Comparison of ENCODE assay signal across 4 worm cellular contexts in genomic region chrIV:14874926-14875570, ce11.
A peak's percentile ranks its signal among the peaks of the same experiment; 100 is the strongest.
TF ChIP-seq lines count a peak whose summit lies in the region.

No protein-coding gene starts in this region.

TF ChIP-seq in whole organism, L2 larva, 48 proteins besides CTCF, POLR2A, EP300 and RAD21:
- TF ChIP-seq sma-9 (GFP tag; optimal IDR thresholded peaks at IDR 0.05; lab: Kevin White, UChicago) (peak; percentile 68), sma-9 (tag; optimal IDR thresholded peaks at IDR 0.05; lab: Kevin White, UChicago) (no peak), peb-1 (tag; optimal IDR thresholded peaks at IDR 0.05; lab: Kevin White, UChicago) (no peak), sma-3 (GFP tag; optimal IDR thresholded peaks at IDR 0.05; lab: Kevin White, UChicago) (peak; percentile 60), ztf-1 (GFP tag; conservative IDR thresholded peaks at IDR 0.05; lab: Robert Waterston, UW) (no peak), mdl-1 (tag; optimal IDR thresholded peaks at IDR 0.05; lab: Kevin White, UChicago) (no peak), blmp-1 (tag; optimal IDR thresholded peaks at IDR 0.05; lab: Kevin White, UChicago; ENCODE audit: insufficient read depth) (no peak), crh-2 (tag; optimal IDR thresholded peaks at IDR 0.05; lab: Kevin White, UChicago) (peak; percentile 59), elt-1 (tag; optimal IDR thresholded peaks at IDR 0.05; lab: Kevin White, UChicago) (no peak), nhr-25 (tag; optimal IDR thresholded peaks at IDR 0.05; lab: Kevin White, UChicago) (peak; percentile 3), F13H6.1 (tag; optimal IDR thresholded peaks at IDR 0.05; lab: Kevin White, UChicago) (peak; percentile 91), fos-1 (tag; optimal IDR thresholded peaks at IDR 0.05; lab: Kevin White, UChicago) (peak; percentile 76), egl-27 (tag; optimal IDR thresholded peaks at IDR 0.05; lab: Kevin White, UChicago) (peak; percentile 44), nhr-129 (tag; optimal IDR thresholded peaks at IDR 0.05; lab: Kevin White, UChicago) (peak; percentile 96), nhr-23 (tag; optimal IDR thresholded peaks at IDR 0.05; lab: Kevin White, UChicago) (no peak), gmeb-1 (tag; optimal IDR thresholded peaks at IDR 0.05; lab: Kevin White, UChicago) (peak; percentile 49)

TF ChIP-seq in whole organism, L4 larva, 104 proteins besides CTCF, POLR2A, EP300 and RAD21 (continues in another document):
- TF ChIP-seq nhr-11 (tag; optimal IDR thresholded peaks at IDR 0.05; lab: Kevin White, UChicago) (no peak), pqm-1 (tag; optimal IDR thresholded peaks at IDR 0.05; lab: Kevin White, UChicago) (peak; percentile 82), lim-7 (GFP tag; IDR thresholded peaks at IDR 0.05; lab: Robert Waterston, UW) (no peak), Y48G9A.11 (GFP tag; IDR thresholded peaks at IDR 0.05; lab: Robert Waterston, UW) (0 out of 2 replicates have a peak, but pooled peaks have one; percentile 37), pha-4 (GFP tag; IDR thresholded peaks at IDR 0.05; lab: Robert Waterston, UW) (no peak), pha-4 (tag; optimal IDR thresholded peaks at IDR 0.05; lab: Kevin White, UChicago) (peak; percentile 49), ZK337.2 (GFP tag; IDR thresholded peaks at IDR 0.05; lab: Robert Waterston, UW) (no peak), spr-1 (tag; optimal IDR thresholded peaks at IDR 0.05; lab: Kevin White, UChicago) (peak; percentile 23), mdt-29 (GFP tag; IDR thresholded peaks at IDR 0.05; lab: Robert Waterston, UW) (no peak), fos-1 (tag; optimal IDR thresholded peaks at IDR 0.05; lab: Kevin White, UChicago) (no peak), lir-3 (tag; optimal IDR thresholded peaks at IDR 0.05; lab: Kevin White, UChicago) (no peak), snpc-4 (tag; optimal IDR thresholded peaks at IDR 0.05; lab: Kevin White, UChicago) (no peak), R02D3.7 (tag; optimal IDR thresholded peaks at IDR 0.05; lab: Kevin White, UChicago) (no peak), madf-9 (GFP tag; conservative IDR thresholded peaks at IDR 0.05; lab: Robert Waterston, UW) (no peak), Y105C5A.15 (GFP tag; IDR thresholded peaks at IDR 0.05; lab: Robert Waterston, UW) (0 out of 2 replicates have a peak, but pooled peaks have one; percentile 25), unc-62 (GFP tag; optimal IDR thresholded peaks at IDR 0.05 in 1 of 2; lab: Kevin White, UChicago) (peak in 1 of 2 experiments; percentile 97), unc-62 (tag; optimal IDR thresholded peaks at IDR 0.05; lab: Kevin White, UChicago) (no peak), sdz-12 (GFP tag; optimal IDR thresholded peaks at IDR 0.05; lab: Kevin White, UChicago) (no peak), F49E8.2 (tag; optimal IDR thresholded peaks at IDR 0.05; lab: Kevin White, UChicago; ENCODE audit: borderline replicate concordance) (peak; percentile 12), daf-12 (tag; optimal IDR thresholded peaks at IDR 0.05; lab: Kevin White, UChicago) (no peak), rbr-2 (tag; optimal IDR thresholded peaks at IDR 0.05; lab: Kevin White, UChicago) (peak; percentile 30), lin-39 (tag; optimal IDR thresholded peaks at IDR 0.05; lab: Kevin White, UChicago) (no peak), ceh-44 (GFP tag; IDR thresholded peaks at IDR 0.05; lab: Robert Waterston, UW) (no peak), gei-8 (GFP tag; optimal IDR thresholded peaks at IDR 0.05; lab: Kevin White, UChicago) (no peak), lsy-2 (tag; optimal IDR thresholded peaks at IDR 0.05; lab: Kevin White, UChicago) (peak in 1 of 2 experiments; percentile 61), nhr-41 (GFP tag; IDR thresholded peaks at IDR 0.05; lab: Robert Waterston, UW) (no peak)

TF ChIP-seq in whole organism, late embryonic, 69 proteins besides CTCF, POLR2A, EP300 and RAD21:
- TF ChIP-seq eyg-1 (tag; optimal IDR thresholded peaks at IDR 0.05; lab: Kevin White, UChicago) (no peak), pha-4 (tag; optimal IDR thresholded peaks at IDR 0.05; lab: Kevin White, UChicago) (no peak), hlh-30 (tag; optimal IDR thresholded peaks at IDR 0.05; lab: Kevin White, UChicago; ENCODE audit: insufficient read depth) (peak; percentile 11), T23F11.4 (GFP tag; optimal IDR thresholded peaks at IDR 0.05; lab: Kevin White, UChicago) (peak; percentile 44), pax-1 (tag; optimal IDR thresholded peaks at IDR 0.05; lab: Kevin White, UChicago) (peak; percentile 25), npax-4 (tag; optimal IDR thresholded peaks at IDR 0.05; lab: Kevin White, UChicago) (no peak), ceh-31 (tag; optimal IDR thresholded peaks at IDR 0.05; lab: Kevin White, UChicago) (peak; percentile 21), pha-2 (tag; optimal IDR thresholded peaks at IDR 0.05; lab: Kevin White, UChicago) (peak; percentile 69), tbx-2 (tag; optimal IDR thresholded peaks at IDR 0.05; lab: Kevin White, UChicago) (peak; percentile 43), nfya-1 (tag; optimal IDR thresholded peaks at IDR 0.05; lab: Kevin White, UChicago) (peak; percentile 55), elt-2 (tag; optimal IDR thresholded peaks at IDR 0.05; lab: Kevin White, UChicago) (peak; percentile 58), unc-42 (tag; optimal IDR thresholded peaks at IDR 0.05; lab: Kevin White, UChicago) (peak; percentile 9), ets-4 (tag; optimal IDR thresholded peaks at IDR 0.05; lab: Kevin White, UChicago) (peak; percentile 32), ceh-22 (tag; optimal IDR thresholded peaks at IDR 0.05; lab: Kevin White, UChicago) (peak; percentile 50), hlh-6 (tag; optimal IDR thresholded peaks at IDR 0.05; lab: Kevin White, UChicago) (no peak), ceh-18 (tag; optimal IDR thresholded peaks at IDR 0.05; lab: Kevin White, UChicago) (peak; percentile 1), sox-4 (tag; optimal IDR thresholded peaks at IDR 0.05; lab: Kevin White, UChicago) (peak; percentile 24), dve-1 (tag; optimal IDR thresholded peaks at IDR 0.05; lab: Kevin White, UChicago) (peak; percentile 34)

TF ChIP-seq in whole organism, mixed stage, embryonic, 35 proteins besides CTCF, POLR2A, EP300 and RAD21:
- TF ChIP-seq ztf-11 (tag; optimal IDR thresholded peaks at IDR 0.05; lab: Kevin White, UChicago): no peak
- TF ChIP-seq mls-2 (tag; optimal IDR thresholded peaks at IDR 0.05; lab: Kevin White, UChicago): no peak
- TF ChIP-seq pha-4 (tag; optimal IDR thresholded peaks at IDR 0.05; lab: Kevin White, UChicago): peak; percentile 95
- TF ChIP-seq ham-2 (GFP tag; optimal IDR thresholded peaks at IDR 0.05; lab: Kevin White, UChicago): peak; percentile 13
- TF ChIP-seq nhr-76 (tag; optimal IDR thresholded peaks at IDR 0.05; lab: Kevin White, UChicago): no peak
- no peak for TF ChIP-seq flh-1 (GFP tag; optimal IDR thresholded peaks at IDR 0.05; lab: Kevin White, UChicago)
- TF ChIP-seq unc-120 (tag; optimal IDR thresholded peaks at IDR 0.05; lab: Kevin White, UChicago; ENCODE audit: poor library complexity, severe bottlenecking): peak; percentile 11
- TF ChIP-seq ceh-83 (GFP tag; optimal IDR thresholded peaks at IDR 0.05; lab: Kevin White, UChicago): no peak
- no peak for TF ChIP-seq cnd-1 (tag; optimal IDR thresholded peaks at IDR 0.05; lab: Kevin White, UChicago)
- peak; percentile 72 for TF ChIP-seq nhr-237 (tag; optimal IDR thresholded peaks at IDR 0.05; lab: Kevin White, UChicago)
- TF ChIP-seq ceh-39 (tag; optimal IDR thresholded peaks at IDR 0.05; lab: Kevin White, UChicago): no peak
- no peak for TF ChIP-seq snpc-4 (tag; optimal IDR thresholded peaks at IDR 0.05; lab: Kevin White, UChicago)
- peak; percentile 37 for TF ChIP-seq drap-1 (GFP tag; optimal IDR thresholded peaks at IDR 0.05; lab: Kevin White, UChicago)
- TF ChIP-seq lsy-2 (tag; optimal IDR thresholded peaks at IDR 0.05; lab: Kevin White, UChicago): no peak
- no peak for TF ChIP-seq tbx-8 (GFP tag; optimal IDR thresholded peaks at IDR 0.05; lab: Kevin White, UChicago)
- TF ChIP-seq elt-1 (tag; optimal IDR thresholded peaks at IDR 0.05; lab: Kevin White, UChicago; ENCODE audit: borderline replicate concordance, insufficient read depth): no peak
- TF ChIP-seq ces-1 (GFP tag; optimal IDR thresholded peaks at IDR 0.05; lab: Kevin White, UChicago): peak; percentile 30
- no peak for TF ChIP-seq ceh-43 (GFP tag; optimal IDR thresholded peaks at IDR 0.05; lab: Kevin White, UChicago)
- no peak for TF ChIP-seq mab-5 (tag; optimal IDR thresholded peaks at IDR 0.05; lab: Kevin White, UChicago)
- TF ChIP-seq elt-3 (tag; optimal IDR thresholded peaks at IDR 0.05; lab: Kevin White, UChicago): no peak
- TF ChIP-seq zip-8 (tag; optimal IDR thresholded peaks at IDR 0.05; lab: Kevin White, UChicago): no peak
- no peak for TF ChIP-seq hlh-1 (tag; optimal IDR thresholded peaks at IDR 0.05; lab: Kevin White, UChicago)
- no peak for TF ChIP-seq mep-1 (tag; optimal IDR thresholded peaks at IDR 0.05; lab: Kevin White, UChicago)
- peak; percentile 6 for TF ChIP-seq M03D4.4 (tag; optimal IDR thresholded peaks at IDR 0.05; lab: Kevin White, UChicago)
- no peak for TF ChIP-seq nhr-12 (tag; optimal IDR thresholded peaks at IDR 0.05; lab: Kevin White, UChicago)
- no peak for TF ChIP-seq nhr-28 (tag; optimal IDR thresholded peaks at IDR 0.05; lab: Kevin White, UChicago)
- TF ChIP-seq blmp-1 (tag; optimal IDR thresholded peaks at IDR 0.05; lab: Kevin White, UChicago): no peak
- no peak for TF ChIP-seq sem-2 (GFP tag; optimal IDR thresholded peaks at IDR 0.05; lab: Kevin White, UChicago)
- TF ChIP-seq lin-32 (GFP tag; optimal IDR thresholded peaks at IDR 0.05; lab: Kevin White, UChicago): no peak
- no peak for TF ChIP-seq bed-3 (GFP tag; optimal IDR thresholded peaks at IDR 0.05; lab: Kevin White, UChicago)
- no peak for TF ChIP-seq sptf-1 (tag; optimal IDR thresholded peaks at IDR 0.05; lab: Kevin White, UChicago)
- no peak for TF ChIP-seq unc-62 (GFP tag; optimal IDR thresholded peaks at IDR 0.05; lab: Kevin White, UChicago)
- no peak for TF ChIP-seq unc-39 (tag; optimal IDR thresholded peaks at IDR 0.05; lab: Kevin White, UChicago)
- TF ChIP-seq lin-13 (tag; optimal IDR thresholded peaks at IDR 0.05; lab: Kevin White, UChicago): no peak
- no peak for TF ChIP-seq nhr-2 (tag; optimal IDR thresholded peaks at IDR 0.05; lab: Kevin White, UChicago)
